Worm (Caenorhabditis elegans) whole organism, L1 larva: ENCODE results near the gene C14C11.2.
A peak's percentile ranks its signal among the peaks of the same experiment; 100 is the strongest.

ENCODE experiments used
- C04F5.9 ChIP-seq: sonication (generic microtip); optimal IDR thresholded peaks from 2 replicates; lab custom pipeline; 2016; ENCODE audit warnings: missing genetic modification characterization, missing compliant biosample characterization
- ama-1 ChIP-seq: fragments of 150-350 bp; optimal IDR thresholded peaks from 2 replicates; lab custom pipeline; 2014
- ceh-63 ChIP-seq: fragments of 200-800 bp; sonication (Bioruptor generic); optimal IDR thresholded peaks from 2 replicates; lab custom pipeline; 2018; ENCODE audit warnings: mild to moderate bottlenecking, missing genetic modification characterization, missing compliant biosample characterization
- ceh-8 ChIP-seq: fragments of 200-800 bp; sonication (Bioruptor generic); optimal IDR thresholded peaks from 2 replicates; lab custom pipeline; 2018; ENCODE audit warnings: mild to moderate bottlenecking, missing genetic modification characterization, moderate library complexity, missing compliant biosample characterization
- ceh-82 ChIP-seq, 3 experiments: fragments of 150-350 bp in 1 of 3; sonication (generic microtip) in 2 of 3; optimal IDR thresholded peaks; 2 replicates each; lab custom pipeline; 2014 to 2017; ENCODE audit warnings: missing biosample characterization in 3 of 3, missing genetic modification characterization in 3 of 3
- ceh-88 ChIP-seq: fragments of 200-800 bp; sonication (Bioruptor generic); IDR thresholded peaks from 2 replicates; pipeline ENCODE4 v1.3.6; 2022; ENCODE audit warnings: missing genetic modification characterization, missing compliant biosample characterization
- ceh-90 ChIP-seq: sonication (generic microtip); optimal IDR thresholded peaks from 2 replicates; lab custom pipeline; 2016; ENCODE audit warnings: missing genetic modification characterization, missing compliant biosample characterization
- ces-1 ChIP-seq: fragments of 150-350 bp; optimal IDR thresholded peaks from 2 replicates; lab custom pipeline; 2014; ENCODE audit warnings: missing biosample characterization, missing genetic modification reagents, missing genetic modification characterization
- dpl-1 ChIP-seq, 3 experiments: fragments of 150-350 bp in 2 of 3; sonication (generic microtip) in 1 of 3; optimal IDR thresholded peaks; 2 replicates each; lab custom pipeline; 2014 to 2017; ENCODE audit warnings: missing biosample characterization in 3 of 3, missing genetic modification characterization in 3 of 3, missing genetic modification reagents in 3 of 3
- efl-1 ChIP-seq, 4 experiments: fragments of 150-350 bp; optimal IDR thresholded peaks in 3 of 4; peaks in 1 of 4; 1 replicate in 1 of 4; 2 replicates in 3 of 4; lab custom pipeline; 2014; ENCODE audit warnings: missing biosample characterization in 2 of 4, missing genetic modification characterization in 2 of 4, missing genetic modification reagents in 2 of 4
- egl-13 ChIP-seq: sonication (generic microtip); optimal IDR thresholded peaks from 2 replicates; lab custom pipeline; 2016; ENCODE audit warnings: missing genotype, missing genetic modification reagents, missing genetic modification characterization, missing compliant biosample characterization
- elt-3 ChIP-seq, 6 experiments: fragments of 150-350 bp in 1 of 6; sonication (generic microtip); optimal IDR thresholded peaks; 2 replicates each; lab custom pipeline; 2017 to 2018; ENCODE audit warnings: missing biosample characterization in 6 of 6, missing genetic modification characterization in 6 of 6, inconsistent platforms in 1 of 6
- fkh-10 ChIP-seq: sonication (generic microtip); optimal IDR thresholded peaks from 2 replicates; lab custom pipeline; 2017; ENCODE audit warnings: missing biosample characterization, missing genetic modification reagents, missing genetic modification characterization
- fkh-4 ChIP-seq: sonication (generic microtip); optimal IDR thresholded peaks from 2 replicates; lab custom pipeline; 2016; ENCODE audit warnings: missing compliant biosample characterization, missing genetic modification characterization, borderline replicate concordance
- grh-1 ChIP-seq: fragments of 200-800 bp; sonication (Bioruptor generic); IDR thresholded peaks from 2 replicates; pipeline ENCODE4 v1.3.6; 2022; ENCODE audit warnings: missing genetic modification reagents, missing genetic modification characterization, missing compliant biosample characterization
- irx-1 ChIP-seq: sonication (generic microtip); optimal IDR thresholded peaks from 2 replicates; lab custom pipeline; 2016; ENCODE audit warnings: missing genetic modification characterization, missing compliant biosample characterization
- isw-1 ChIP-seq: fragments of 200-800 bp; sonication (Bioruptor generic); IDR thresholded peaks from 2 replicates; pipeline ENCODE4 v1.3.6; 2022; ENCODE audit warnings: missing genetic modification characterization, missing compliant biosample characterization
- lin-35 ChIP-seq, 2 experiments: fragments of 150-350 bp; optimal IDR thresholded peaks; 2 replicates each; lab custom pipeline; 2014; ENCODE audit warnings: missing biosample characterization in 2 of 2, missing genetic modification characterization in 2 of 2, missing genetic modification reagents in 2 of 2
- lin-39 ChIP-seq: fragments of 150-350 bp; optimal IDR thresholded peaks from 2 replicates; lab custom pipeline; 2014; ENCODE audit warnings: missing biosample characterization, missing genetic modification reagents, missing genetic modification characterization
- lir-3 ChIP-seq: sonication (generic microtip); optimal IDR thresholded peaks from 2 replicates; lab custom pipeline; 2016; ENCODE audit warnings: mild to moderate bottlenecking, missing genetic modification characterization, moderate library complexity, missing compliant biosample characterization; ENCODE audit not compliant: poor library complexity
- mef-2 ChIP-seq: fragments of 150-350 bp; optimal IDR thresholded peaks from 2 replicates; lab custom pipeline; 2014; ENCODE audit warnings: missing biosample characterization, missing genetic modification characterization
- nhr-12 ChIP-seq: sonication (generic microtip); optimal IDR thresholded peaks from 2 replicates; lab custom pipeline; 2017; ENCODE audit warnings: missing biosample characterization, missing genetic modification characterization
- nhr-19 ChIP-seq: fragments of 200-800 bp; sonication (Bioruptor generic); conservative IDR thresholded peaks from 2 replicates; pipeline ENCODE4 v1.3.6; 2022; ENCODE audit warnings: missing genetic modification characterization, missing compliant biosample characterization
- nhr-20 ChIP-seq: sonication (generic microtip); optimal IDR thresholded peaks from 2 replicates; lab custom pipeline; 2016; ENCODE audit warnings: mild to moderate bottlenecking, missing genetic modification characterization, missing compliant biosample characterization
- nhr-28 ChIP-seq: fragments of 150-350 bp; optimal IDR thresholded peaks from 2 replicates; lab custom pipeline; 2014; ENCODE audit warnings: missing biosample characterization, missing genetic modification characterization
- nhr-76 ChIP-seq: sonication (generic microtip); optimal IDR thresholded peaks from 2 replicates; lab custom pipeline; 2017; ENCODE audit warnings: missing biosample characterization, missing genetic modification characterization
- nhr-77 ChIP-seq: fragments of 150-350 bp; optimal IDR thresholded peaks from 2 replicates; lab custom pipeline; 2014; ENCODE audit warnings: missing biosample characterization, missing genetic modification characterization
- nhr-84 ChIP-seq: sonication (generic microtip); optimal IDR thresholded peaks from 2 replicates; lab custom pipeline; 2017; ENCODE audit warnings: missing biosample characterization, missing genetic modification characterization
- nhr-85 ChIP-seq: sonication (generic microtip); peaks from one replicate; lab custom pipeline; 2016; ENCODE audit warnings: missing genetic modification characterization, inconsistent platforms, missing compliant biosample characterization
- pag-3 ChIP-seq: sonication (generic microtip); optimal IDR thresholded peaks from 2 replicates; lab custom pipeline; 2017; ENCODE audit warnings: missing genetic modification characterization, mild to moderate bottlenecking, missing compliant biosample characterization, antibody characterized with exemption, borderline replicate concordance; ENCODE audit not compliant: insufficient read depth
- pqm-1 ChIP-seq: sonication (generic microtip); optimal IDR thresholded peaks from 3 replicates; lab custom pipeline; 2017; ENCODE audit warnings: missing biosample characterization, missing genetic modification characterization
- rnt-1 ChIP-seq: sonication (generic microtip); optimal IDR thresholded peaks from 2 replicates; lab custom pipeline; 2016; ENCODE audit warnings: mild to moderate bottlenecking, missing genetic modification characterization, moderate library complexity, missing compliant biosample characterization
- sptf-1 ChIP-seq: fragments of 150-350 bp; optimal IDR thresholded peaks from 2 replicates; lab custom pipeline; 2014; ENCODE audit warnings: missing biosample characterization, missing genetic modification characterization
- swsn-7 ChIP-seq: sonication (generic microtip); optimal IDR thresholded peaks from 2 replicates; lab custom pipeline; 2016; ENCODE audit warnings: missing genetic modification characterization, missing compliant biosample characterization
- tlp-1 ChIP-seq: fragments of 150-350 bp; optimal IDR thresholded peaks from 2 replicates; lab custom pipeline; 2014; ENCODE audit warnings: missing biosample characterization, missing genetic modification characterization
- unc-30 ChIP-seq: sonication (generic microtip); optimal IDR thresholded peaks from 2 replicates; lab custom pipeline; 2017; ENCODE audit warnings: missing biosample characterization, missing genetic modification characterization
- unc-62 ChIP-seq: fragments of 150-350 bp; optimal IDR thresholded peaks from 2 replicates; lab custom pipeline; 2014; ENCODE audit warnings: missing biosample characterization, missing genetic modification reagents, missing genetic modification characterization
- vab-15 ChIP-seq: sonication (generic microtip); optimal IDR thresholded peaks from 2 replicates; lab custom pipeline; 2017; ENCODE audit warnings: missing genotype, mild to moderate bottlenecking, missing genetic modification characterization, missing compliant biosample characterization
- zag-1 ChIP-seq: fragments of 150-350 bp; optimal IDR thresholded peaks from 2 replicates; lab custom pipeline; 2014; ENCODE audit warnings: missing biosample characterization, missing genetic modification characterization
- zip-4 ChIP-seq: fragments of 200-800 bp; sonication (Bioruptor generic); optimal IDR thresholded peaks from 2 replicates; lab custom pipeline; 2018; ENCODE audit warnings: mild to moderate bottlenecking, missing genetic modification characterization, moderate library complexity, missing compliant biosample characterization
- ztf-11 ChIP-seq, 2 experiments: sonication (generic microtip); optimal IDR thresholded peaks; 2 replicates each; lab custom pipeline; 2016 to 2017; ENCODE audit warnings: missing genetic modification characterization in 2 of 2, missing biosample characterization in 1 of 2, missing compliant biosample characterization in 1 of 2
- ztf-4 ChIP-seq: fragments of 150-350 bp; optimal IDR thresholded peaks from 2 replicates; lab custom pipeline; 2014; ENCODE audit warnings: missing biosample characterization, missing genetic modification characterization

The C14C11.2 gene

DNA sequence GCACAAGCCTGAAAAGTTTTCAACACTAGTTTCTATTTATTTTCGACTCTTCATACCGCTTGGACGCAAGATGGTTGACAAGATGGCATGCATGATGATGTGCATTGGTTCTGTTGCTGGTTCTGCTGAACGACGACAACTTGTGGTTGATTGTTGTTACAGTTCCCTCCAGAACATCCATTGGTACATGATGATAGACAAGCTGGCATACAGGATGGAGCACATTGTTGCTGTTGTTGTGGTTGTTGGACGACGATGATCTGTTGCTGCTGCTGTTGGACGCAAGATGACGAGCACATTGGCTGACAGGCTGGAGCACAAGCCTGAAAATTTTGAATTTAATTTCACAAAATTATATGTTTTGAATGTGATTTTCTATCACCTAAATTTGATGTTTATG, 11.3 kb downstream of the C14C11.2 start:
- no peak for TF ChIP-seq efl-1 (optimal IDR thresholded peaks at IDR 0.05; lab: Kevin White, UChicago)
- peak in 1 of 2 experiments; percentile 91 for TF ChIP-seq efl-1 (GFP tag; optimal IDR thresholded peaks at IDR 0.05 in 1 of 2; lab: Kevin White, UChicago)
- no peak for TF ChIP-seq nhr-77
- TF ChIP-seq, all 84 proteins: peak for 1

DNA sequence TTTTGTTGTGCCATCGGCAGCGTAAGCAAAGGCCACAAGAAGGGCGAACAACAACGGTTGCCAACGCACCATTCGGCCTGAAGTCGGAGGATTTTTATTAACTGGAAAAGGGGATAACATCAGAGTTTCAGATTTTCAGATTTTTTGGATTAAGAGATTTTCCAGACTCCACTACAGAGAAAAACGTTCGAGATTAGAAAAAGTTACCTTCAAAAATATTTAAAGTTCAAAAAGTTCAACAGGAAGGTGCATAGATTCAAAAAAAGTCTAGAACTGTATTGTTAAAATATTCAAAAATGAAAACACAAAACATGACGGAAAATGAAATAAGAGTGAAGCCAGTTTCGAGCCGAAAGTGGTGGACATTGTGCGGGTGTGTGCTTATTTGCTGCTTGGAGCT, 15.1 kb downstream of the C14C11.2 start, which contains the start of gene pqn-13:
Gene pqn-13, minus strand, starts transcription at position 101 of the 400 bp plus-strand sequence.
- peak; percentile 8 for TF ChIP-seq nhr-85 (tag; lab: Kevin White, UChicago)
- no peak for TF ChIP-seq C04F5.9

ce11 chrV:5677947-5678346, 17.0 kb downstream of the C14C11.2 start:
- TF ChIP-seq ztf-4 (tag; lab: Kevin White, UChicago) = no peak
- no peak for TF ChIP-seq mef-2 (tag; lab: Kevin White, UChicago)
- no peak for TF ChIP-seq efl-1 (optimal IDR thresholded peaks at IDR 0.05; lab: Kevin White, UChicago)
- TF ChIP-seq efl-1 (GFP tag; optimal IDR thresholded peaks at IDR 0.05 in 1 of 2; lab: Kevin White, UChicago) = peak in 1 of 2 experiments; percentile 68
- TF ChIP-seq grh-1 = no peak
- TF ChIP-seq, all 84 proteins: peak for 1

DNA sequence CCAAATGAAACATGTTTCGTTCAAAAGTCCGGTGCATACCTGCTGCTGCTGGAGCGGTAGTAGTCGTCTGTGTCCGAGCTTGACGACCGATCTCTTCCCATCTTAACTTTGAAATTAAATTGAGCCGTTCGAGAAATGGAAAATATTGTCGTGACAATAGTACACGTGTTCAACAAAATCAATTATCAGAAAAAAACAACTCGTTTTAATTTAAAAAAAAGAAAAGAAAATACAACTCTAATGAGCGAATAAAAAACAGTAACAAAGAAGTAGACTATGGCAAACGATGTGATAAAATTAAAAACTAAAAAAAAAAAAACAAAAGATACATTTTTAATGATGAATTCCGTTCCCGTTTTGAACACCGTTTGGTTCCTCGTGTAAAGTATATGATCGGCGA, 21.6 kb downstream of the C14C11.2 start, which contains the start of gene prp-39:
Gene prp-39, minus strand, starts transcription at position 101 of the 400 bp plus-strand sequence.
- no peak for TF ChIP-seq nhr-12 (tag; lab: Kevin White, UChicago)
- TF ChIP-seq zip-4 (GFP tag; lab: Kevin White, UChicago) = no peak
- no peak for TF ChIP-seq efl-1 (optimal IDR thresholded peaks at IDR 0.05; lab: Kevin White, UChicago)
- peak in 1 of 2 experiments; percentile 72 for TF ChIP-seq efl-1 (GFP tag; optimal IDR thresholded peaks at IDR 0.05 in 1 of 2; lab: Kevin White, UChicago)

DNA sequence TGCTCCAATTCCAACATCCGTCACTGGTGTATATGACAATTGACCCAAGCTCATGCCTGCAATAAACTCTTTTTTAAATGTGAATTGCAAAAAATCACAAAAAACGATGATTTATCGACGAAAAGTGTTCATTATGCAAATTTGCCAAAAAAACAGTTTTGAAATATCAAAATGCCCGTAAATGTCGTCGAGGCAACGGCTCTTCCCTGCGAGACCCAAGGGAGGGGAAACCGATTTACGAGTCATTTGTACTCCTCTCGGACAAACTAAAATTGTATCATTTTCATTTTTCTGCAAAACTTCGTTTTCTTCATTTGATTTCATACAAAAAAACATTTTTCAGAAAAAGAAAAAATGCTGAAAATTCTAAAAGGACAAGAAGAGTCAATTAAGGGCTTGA, 23.6 kb downstream of the C14C11.2 start, which contains the start of the genes hmgs-1 and F25B4.4:
Gene hmgs-1, minus strand, starts transcription at position 56 of the 400 bp plus-strand sequence.
Gene F25B4.4, plus strand, starts transcription at position 340 of the 400 bp plus-strand sequence.
- TF ChIP-seq ces-1 (GFP tag; lab: Kevin White, UChicago) (no peak), lin-39 (tag; lab: Kevin White, UChicago) (peak; percentile 84), ama-1 (lab: Kevin White, UChicago) (peak; percentile 53), zag-1 (tag; lab: Kevin White, UChicago) (peak; percentile 21), nhr-76 (tag; lab: Kevin White, UChicago) (no peak), ceh-8 (GFP tag; lab: Kevin White, UChicago) (peak; percentile 81), vab-15 (peak; percentile 92), sptf-1 (tag; lab: Kevin White, UChicago) (no peak), isw-1 (peak; percentile 89), tlp-1 (tag; lab: Kevin White, UChicago) (no peak), fkh-10 (GFP tag; lab: Kevin White, UChicago) (peak; percentile 79), rnt-1 (tag; lab: Kevin White, UChicago) (peak; percentile 94), pag-3 (tag; lab: Kevin White, UChicago) (peak; percentile 35), irx-1 (tag; lab: Kevin White, UChicago) (peak; percentile 82), ceh-63 (GFP tag; lab: Kevin White, UChicago) (no peak), nhr-84 (tag; lab: Kevin White, UChicago) (no peak), nhr-20 (tag; lab: Kevin White, UChicago) (peak; percentile 94), fkh-4 (peak; percentile 68), unc-62 (GFP tag; lab: Kevin White, UChicago) (no peak), ztf-11 (tag; optimal IDR thresholded peaks at IDR 0.05; lab: Kevin White, UChicago) (peak in 1 of 2 experiments; percentile 73), nhr-28 (tag; lab: Kevin White, UChicago) (no peak), nhr-77 (peak; percentile 91), nhr-19 (GFP tag; lab: Robert Waterston, UW) (peak; percentile 90), swsn-7 (tag; lab: Kevin White, UChicago) (peak; percentile 90), egl-13 (tag; lab: Kevin White, UChicago) (peak; percentile 74), ceh-82 (tag; optimal IDR thresholded peaks at IDR 0.05; lab: Kevin White, UChicago) (peak; percentile 87 to 94 (median 92)), efl-1 (optimal IDR thresholded peaks at IDR 0.05; lab: Kevin White, UChicago) (peak; percentile 92 to 93), efl-1 (GFP tag; optimal IDR thresholded peaks at IDR 0.05 in 1 of 2; lab: Kevin White, UChicago) (peak; percentile 82 to 98), nhr-85 (tag; lab: Kevin White, UChicago) (peak; percentile 94), lir-3 (peak; percentile 76), pqm-1 (tag; lab: Kevin White, UChicago) (no peak), mef-2 (tag; lab: Kevin White, UChicago) (peak; percentile 76), unc-30 (tag; lab: Kevin White, UChicago) (no peak), ceh-88 (GFP tag; lab: Robert Waterston, UW) (peak; percentile 79; the same call in 1 of the 2 replicates), ceh-90 (tag; lab: Kevin White, UChicago) (peak; percentile 59), lin-35 (GFP tag; optimal IDR thresholded peaks at IDR 0.05; lab: Kevin White, UChicago) (peak; percentile 89 to 93), dpl-1 (GFP tag; optimal IDR thresholded peaks at IDR 0.05; lab: Kevin White, UChicago) (peak; percentile 84 to 86 (median 86)), elt-3 (tag; optimal IDR thresholded peaks at IDR 0.05; lab: Kevin White, UChicago) (peak in 4 of 6 experiments; percentile 20 to 89 (median 75))
